Worm (Caenorhabditis elegans) whole organism, L1 larva: ENCODE results near the gene Y39A3A.3.

Source experiments
- C16A3.4 ChIP-seq: fragments of 150-350 bp; optimal IDR thresholded peaks from 2 replicates; lab custom pipeline; 2014; ENCODE audit warnings: missing biosample characterization, missing genetic modification characterization
- Y116A8C.19 ChIP-seq: sonication (generic microtip); optimal IDR thresholded peaks from 2 replicates; lab custom pipeline; 2016; ENCODE audit warnings: missing compliant biosample characterization, missing genetic modification characterization, borderline replicate concordance
- aly-2 ChIP-seq: fragments of 150-350 bp; optimal IDR thresholded peaks from 2 replicates; lab custom pipeline; 2014; ENCODE audit warnings: missing biosample characterization, missing genetic modification characterization
- ama-1 ChIP-seq: fragments of 150-350 bp; optimal IDR thresholded peaks from 2 replicates; lab custom pipeline; 2014
- ces-1 ChIP-seq: fragments of 150-350 bp; optimal IDR thresholded peaks from 2 replicates; lab custom pipeline; 2014; ENCODE audit warnings: missing biosample characterization, missing genetic modification reagents, missing genetic modification characterization
- dpl-1 ChIP-seq, 3 experiments: fragments of 150-350 bp in 2 of 3; sonication (generic microtip) in 1 of 3; optimal IDR thresholded peaks; 2 replicates each; lab custom pipeline; 2014 to 2017; ENCODE audit warnings: missing biosample characterization in 3 of 3, missing genetic modification characterization in 3 of 3, missing genetic modification reagents in 3 of 3
- efl-1 ChIP-seq, 4 experiments: fragments of 150-350 bp; optimal IDR thresholded peaks in 3 of 4; peaks in 1 of 4; 1 replicate in 1 of 4; 2 replicates in 3 of 4; lab custom pipeline; 2014; ENCODE audit warnings: missing biosample characterization in 2 of 4, missing genetic modification characterization in 2 of 4, missing genetic modification reagents in 2 of 4
- egl-13 ChIP-seq: sonication (generic microtip); optimal IDR thresholded peaks from 2 replicates; lab custom pipeline; 2016; ENCODE audit warnings: missing genotype, missing genetic modification reagents, missing genetic modification characterization, missing compliant biosample characterization
- egl-27 ChIP-seq, 2 experiments: fragments of 150-350 bp in 1 of 2; sonication (generic microtip); optimal IDR thresholded peaks; 3 replicates each; lab custom pipeline; 2017 to 2018; ENCODE audit warnings: missing biosample characterization in 2 of 2, missing genetic modification characterization in 2 of 2, missing genetic modification reagents in 2 of 2
- elt-2 ChIP-seq: sonication (generic microtip); optimal IDR thresholded peaks from 2 replicates; lab custom pipeline; 2016; ENCODE audit warnings: missing genetic modification characterization, mild to moderate bottlenecking, inconsistent platforms, missing compliant biosample characterization, missing genetic modification reagents
- elt-3 ChIP-seq, 6 experiments: fragments of 150-350 bp in 1 of 6; sonication (generic microtip); optimal IDR thresholded peaks; 2 replicates each; lab custom pipeline; 2017 to 2018; ENCODE audit warnings: missing biosample characterization in 6 of 6, missing genetic modification characterization in 6 of 6, inconsistent platforms in 1 of 6
- fkh-10 ChIP-seq: sonication (generic microtip); optimal IDR thresholded peaks from 2 replicates; lab custom pipeline; 2017; ENCODE audit warnings: missing biosample characterization, missing genetic modification reagents, missing genetic modification characterization
- fkh-8 ChIP-seq: sonication (generic microtip); optimal IDR thresholded peaks from 2 replicates; lab custom pipeline; 2016; ENCODE audit warnings: mild to moderate bottlenecking, missing genetic modification characterization, missing compliant biosample characterization
- hlh-17 ChIP-seq: fragments of 200-800 bp; sonication (Bioruptor generic); optimal IDR thresholded peaks from 2 replicates; lab custom pipeline; 2018; ENCODE audit warnings: missing genetic modification characterization, mild to moderate bottlenecking, missing compliant biosample characterization, moderate library complexity, borderline replicate concordance
- hlh-4 ChIP-seq: sonication (generic microtip); optimal IDR thresholded peaks from 2 replicates; lab custom pipeline; 2016; ENCODE audit warnings: mild to moderate bottlenecking, missing genetic modification characterization, missing compliant biosample characterization
- lin-13 ChIP-seq: fragments of 150-350 bp; optimal IDR thresholded peaks from 2 replicates; lab custom pipeline; 2014; ENCODE audit warnings: missing biosample characterization, missing genetic modification reagents, missing genetic modification characterization
- lin-15B ChIP-seq: fragments of 150-350 bp; sonication (generic microtip); optimal IDR thresholded peaks from 3 replicates; lab custom pipeline; 2014; ENCODE audit warnings: missing biosample characterization, missing genetic modification characterization
- mdl-1 ChIP-seq, 2 experiments: fragments of 150-350 bp; optimal IDR thresholded peaks; 2 replicates each; lab custom pipeline; 2014 to 2017; ENCODE audit warnings: missing biosample characterization in 2 of 2, missing genetic modification characterization in 2 of 2, inconsistent platforms in 1 of 2
- nhr-11 ChIP-seq: fragments of 150-350 bp; optimal IDR thresholded peaks from 2 replicates; lab custom pipeline; 2014; ENCODE audit warnings: missing biosample characterization, missing genetic modification characterization
- nhr-20 ChIP-seq: sonication (generic microtip); optimal IDR thresholded peaks from 2 replicates; lab custom pipeline; 2016; ENCODE audit warnings: mild to moderate bottlenecking, missing genetic modification characterization, missing compliant biosample characterization
- nhr-237 ChIP-seq: fragments of 150-350 bp; optimal IDR thresholded peaks from 2 replicates; lab custom pipeline; 2014; ENCODE audit warnings: missing biosample characterization, missing genetic modification characterization
- pqm-1 ChIP-seq: sonication (generic microtip); optimal IDR thresholded peaks from 3 replicates; lab custom pipeline; 2017; ENCODE audit warnings: missing biosample characterization, missing genetic modification characterization
- rnt-1 ChIP-seq: sonication (generic microtip); optimal IDR thresholded peaks from 2 replicates; lab custom pipeline; 2016; ENCODE audit warnings: mild to moderate bottlenecking, missing genetic modification characterization, moderate library complexity, missing compliant biosample characterization
- sox-4 ChIP-seq: sonication (generic microtip); optimal IDR thresholded peaks from 2 replicates; lab custom pipeline; 2016; ENCODE audit warnings: missing genetic modification characterization, missing compliant biosample characterization
- tlp-1 ChIP-seq: fragments of 150-350 bp; optimal IDR thresholded peaks from 2 replicates; lab custom pipeline; 2014; ENCODE audit warnings: missing biosample characterization, missing genetic modification characterization
- unc-98 ChIP-seq: fragments of 200-800 bp; sonication (Bioruptor generic); IDR thresholded peaks from 2 replicates; pipeline ENCODE4 v1.3.6; 2022; ENCODE audit warnings: missing genetic modification characterization, missing compliant biosample characterization
- vab-15 ChIP-seq: sonication (generic microtip); optimal IDR thresholded peaks from 2 replicates; lab custom pipeline; 2017; ENCODE audit warnings: missing genotype, mild to moderate bottlenecking, missing genetic modification characterization, missing compliant biosample characterization
- xbp-1 ChIP-seq: sonication (generic microtip); optimal IDR thresholded peaks from 2 replicates; lab custom pipeline; 2016; ENCODE audit warnings: missing genetic modification characterization, missing compliant biosample characterization
- zip-4 ChIP-seq: fragments of 200-800 bp; sonication (Bioruptor generic); optimal IDR thresholded peaks from 2 replicates; lab custom pipeline; 2018; ENCODE audit warnings: mild to moderate bottlenecking, missing genetic modification characterization, moderate library complexity, missing compliant biosample characterization

The Y39A3A.3 gene

DNA sequence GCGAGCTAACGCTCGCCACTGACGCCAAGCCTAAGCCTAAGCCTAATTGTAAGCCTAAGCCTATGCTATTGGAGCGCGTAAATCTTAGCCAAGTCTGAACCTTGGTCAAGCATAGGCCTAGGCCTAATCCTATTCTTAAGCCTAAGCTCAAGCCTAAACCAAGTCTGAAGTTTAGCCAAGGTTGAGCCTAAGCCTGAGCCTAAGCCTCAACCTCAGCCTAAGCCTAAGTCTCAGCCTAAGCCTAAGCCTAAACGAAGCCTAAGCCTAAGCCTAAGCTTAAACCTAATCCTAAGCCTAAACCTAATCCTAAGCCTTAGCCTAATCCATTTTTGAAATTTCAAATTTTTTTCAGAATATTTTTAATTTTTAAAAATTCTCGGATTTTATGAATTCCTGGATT, 8.1 kb downstream of the Y39A3A.3 start:
- no peak for TF ChIP-seq fkh-10 (GFP tag; lab: Kevin White, UChicago)
- TF ChIP-seq hlh-4 (tag; lab: Kevin White, UChicago) = no peak
- no peak for TF ChIP-seq lin-15B (tag; lab: Kevin White, UChicago)
- TF ChIP-seq, all 84 proteins: peak for 0

DNA sequence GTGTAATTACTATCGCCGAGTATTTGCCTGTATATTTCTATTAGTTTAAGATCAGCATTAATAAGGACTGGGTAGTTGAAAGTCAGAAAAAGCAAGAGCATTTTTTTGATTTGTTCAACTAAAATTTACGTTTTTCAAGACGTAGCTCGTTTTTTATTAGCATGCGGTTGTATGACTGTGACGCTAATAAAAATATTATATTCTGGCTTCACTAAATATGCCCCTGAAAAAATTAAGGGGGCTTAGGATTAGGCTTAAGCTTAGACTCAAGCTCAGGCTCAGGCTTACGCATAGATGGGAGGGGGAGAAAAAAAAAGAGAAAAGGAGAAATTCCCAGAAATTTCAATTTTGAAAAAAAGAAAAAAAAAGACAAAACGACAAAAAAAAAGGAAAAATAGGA, 10.6 kb downstream of the Y39A3A.3 start, which contains the start of gene Y39A3A.2:
Gene Y39A3A.2 (minus strand): TSS at position 101 of the 400 bp plus-strand sequence.
- no peak for TF ChIP-seq efl-1 (optimal IDR thresholded peaks at IDR 0.05; lab: Kevin White, UChicago)
- peak in 1 of 2 experiments; percentile 78 for TF ChIP-seq efl-1 (GFP tag; optimal IDR thresholded peaks at IDR 0.05 in 1 of 2; lab: Kevin White, UChicago)
- TF ChIP-seq zip-4 = no peak

DNA sequence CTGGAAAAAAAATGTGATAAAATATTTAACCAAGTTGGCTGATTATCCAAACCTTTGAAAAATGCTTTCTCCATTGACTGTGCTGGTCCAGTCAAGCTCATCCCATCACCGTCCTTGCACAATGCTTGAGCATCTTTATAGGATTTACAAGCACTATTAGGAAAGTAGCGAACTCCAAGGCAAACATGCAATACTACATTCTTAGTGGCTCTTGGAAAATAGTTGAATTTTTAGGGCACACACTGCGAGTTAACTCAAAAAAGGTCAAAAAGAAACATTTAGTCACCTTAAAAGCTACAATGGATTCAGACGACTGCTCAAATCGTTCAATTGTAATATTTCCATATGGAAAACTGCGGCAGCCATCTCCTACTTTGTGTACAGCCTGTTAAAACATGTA, 14.1 kb downstream of the Y39A3A.3 start, which contains the start of gene M01E10.3:
Gene M01E10.3 (minus strand): TSS at position 101 of the 400 bp plus-strand sequence.
- no peak for TF ChIP-seq nhr-11
- TF ChIP-seq hlh-17 = no peak
- TF ChIP-seq fkh-8 (tag; lab: Kevin White, UChicago) = no peak
- TF ChIP-seq efl-1 (optimal IDR thresholded peaks at IDR 0.05; lab: Kevin White, UChicago) = no peak
- no peak for TF ChIP-seq efl-1 (GFP tag; optimal IDR thresholded peaks at IDR 0.05 in 1 of 2; lab: Kevin White, UChicago)
- no peak for TF ChIP-seq ama-1 (lab: Kevin White, UChicago)
- no peak for TF ChIP-seq lin-13 (GFP tag; lab: Kevin White, UChicago)
- TF ChIP-seq egl-27 (tag; optimal IDR thresholded peaks at IDR 0.05; lab: Kevin White, UChicago) = no peak
- TF ChIP-seq Y116A8C.19 (tag; lab: Kevin White, UChicago) = no peak
- TF ChIP-seq ces-1 (GFP tag; lab: Kevin White, UChicago) = no peak
- no peak for TF ChIP-seq lin-15B (tag; lab: Kevin White, UChicago)
- TF ChIP-seq nhr-237 = no peak
- TF ChIP-seq xbp-1 (tag; lab: Kevin White, UChicago) = no peak
- TF ChIP-seq unc-98 (GFP tag; lab: Robert Waterston, UW) = no peak
- TF ChIP-seq C16A3.4 (tag; lab: Kevin White, UChicago) = no peak
- no peak for TF ChIP-seq nhr-20 (tag; lab: Kevin White, UChicago)
- TF ChIP-seq elt-2 (tag; lab: Kevin White, UChicago) = no peak
- TF ChIP-seq egl-13 (tag; lab: Kevin White, UChicago) = no peak

DNA sequence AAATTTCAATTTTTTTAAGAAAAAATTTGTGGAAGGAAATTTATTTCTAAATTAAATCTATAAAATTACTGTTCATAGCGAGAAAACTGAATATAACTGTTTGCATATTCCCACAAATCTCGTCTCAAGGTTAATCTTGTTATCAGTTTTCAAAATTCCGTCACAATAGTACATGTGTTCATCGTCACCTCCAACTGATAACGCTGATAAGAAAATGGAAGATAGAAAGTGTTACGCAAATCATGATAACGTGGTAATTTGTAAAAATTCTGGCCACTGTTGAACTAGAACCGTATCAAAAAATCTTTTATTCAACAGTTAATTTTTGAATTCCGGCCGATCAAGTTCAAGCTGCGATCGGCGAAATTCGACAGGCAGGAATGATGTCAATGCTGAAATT, 14.7 kb downstream of the Y39A3A.3 start:
- no peak for TF ChIP-seq dpl-1 (GFP tag; optimal IDR thresholded peaks at IDR 0.05; lab: Kevin White, UChicago)
- no peak for TF ChIP-seq efl-1 (optimal IDR thresholded peaks at IDR 0.05; lab: Kevin White, UChicago)
- TF ChIP-seq efl-1 (GFP tag; optimal IDR thresholded peaks at IDR 0.05 in 1 of 2; lab: Kevin White, UChicago) = peak in 1 of 2 experiments; percentile 27
- TF ChIP-seq pqm-1 (tag; lab: Kevin White, UChicago) = peak; percentile 65
- TF ChIP-seq elt-2 (tag; lab: Kevin White, UChicago) = peak; percentile 87
- TF ChIP-seq vab-15 (tag; lab: Kevin White, UChicago) = no peak
- TF ChIP-seq sox-4 (tag; lab: Kevin White, UChicago) = no peak
- TF ChIP-seq, all 84 proteins: peak for 3

DNA sequence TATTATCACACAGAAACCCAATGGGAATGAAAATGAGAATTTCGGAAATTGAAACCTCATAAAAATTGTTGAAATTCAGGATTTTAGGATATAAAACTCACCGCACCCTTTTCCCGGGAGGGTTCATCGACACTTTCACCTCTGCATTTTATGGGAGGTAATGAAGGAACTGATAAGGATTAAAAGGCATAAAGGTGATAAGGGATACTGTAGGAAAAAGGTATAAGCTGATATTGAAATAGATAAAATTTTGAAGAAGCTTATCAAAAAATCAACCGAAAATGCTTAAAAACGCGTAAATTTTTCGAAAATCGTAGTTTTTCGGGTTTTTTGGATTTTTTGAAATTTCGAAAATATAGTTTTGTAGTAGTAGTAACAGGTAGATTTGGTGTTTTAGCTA, 17.7 kb downstream of the Y39A3A.3 start:
- peak; percentile 27 for TF ChIP-seq tlp-1 (tag; lab: Kevin White, UChicago)
- no peak for TF ChIP-seq mdl-1 (tag; optimal IDR thresholded peaks at IDR 0.05; lab: Kevin White, UChicago)
- no peak for TF ChIP-seq ama-1 (lab: Kevin White, UChicago)
- no peak for TF ChIP-seq lin-13 (GFP tag; lab: Kevin White, UChicago)
- TF ChIP-seq elt-3 (tag; optimal IDR thresholded peaks at IDR 0.05; lab: Kevin White, UChicago) = no peak
- TF ChIP-seq rnt-1 (tag; lab: Kevin White, UChicago) = no peak
- no peak for TF ChIP-seq aly-2 (tag; lab: Kevin White, UChicago)
- TF ChIP-seq elt-2 (tag; lab: Kevin White, UChicago) = peak; percentile 80

DNA sequence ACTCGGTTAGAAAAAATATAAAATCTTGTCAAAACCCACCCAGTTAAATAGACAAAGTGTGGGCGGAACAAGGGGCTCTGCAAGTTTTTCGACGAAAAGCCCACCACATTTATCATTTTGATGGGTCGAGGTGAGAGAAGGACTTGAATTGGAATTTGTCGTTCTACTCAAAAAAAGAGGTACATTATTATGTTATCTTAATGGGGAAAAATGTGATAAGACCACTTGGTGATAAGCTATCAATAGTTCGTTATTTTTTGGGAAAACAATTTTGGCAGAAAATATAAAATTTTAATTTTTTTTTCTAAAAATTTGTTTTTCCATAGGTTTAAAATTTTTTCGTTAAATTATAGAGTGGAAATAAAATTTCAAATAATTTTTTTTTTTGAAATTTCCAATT, 18.3 kb downstream of the Y39A3A.3 start:
- TF ChIP-seq pqm-1 (tag; lab: Kevin White, UChicago) (peak; percentile 18), tlp-1 (tag; lab: Kevin White, UChicago) (peak; percentile 47), C16A3.4 (tag; lab: Kevin White, UChicago) (no peak), elt-2 (tag; lab: Kevin White, UChicago) (peak; percentile 64)
